Worm (Caenorhabditis elegans) whole organism, early embryonic: ENCODE data around the gene algn-13.

ENCODE experiments used
- B0310.2 ChIP-seq: sonication (generic microtip); optimal IDR thresholded peaks from 2 replicates; lab custom pipeline; 2016; ENCODE audit warnings: mild to moderate bottlenecking, missing genetic modification characterization, missing compliant biosample characterization
- F13C5.2 ChIP-seq: sonication (generic microtip); optimal IDR thresholded peaks from 2 replicates; lab custom pipeline; 2017; ENCODE audit warnings: mild to moderate bottlenecking, missing genetic modification characterization, inconsistent platforms, missing compliant biosample characterization
- aly-1 ChIP-seq: sonication (generic microtip); optimal IDR thresholded peaks from 2 replicates; lab custom pipeline; 2016; ENCODE audit warnings: missing genetic modification characterization, missing compliant biosample characterization
- ama-1 ChIP-seq: fragments of 150-350 bp; optimal IDR thresholded peaks from 2 replicates; lab custom pipeline; 2014
- ceh-13 ChIP-seq: fragments of 200-800 bp; sonication (Bioruptor generic); optimal IDR thresholded peaks from 2 replicates; lab custom pipeline; 2018; ENCODE audit warnings: mild to moderate bottlenecking, missing genetic modification characterization, missing compliant biosample characterization
- ceh-36 ChIP-seq: sonication (generic microtip); optimal IDR thresholded peaks from 2 replicates; lab custom pipeline; 2016; ENCODE audit warnings: missing genetic modification characterization, inconsistent platforms, missing compliant biosample characterization
- ets-7 ChIP-seq: sonication (generic microtip); optimal IDR thresholded peaks from 2 replicates; lab custom pipeline; 2016; ENCODE audit warnings: missing genotype, missing genetic modification characterization, missing compliant biosample characterization
- flt-1 ChIP-seq: fragments of 200-800 bp; sonication (Bioruptor generic); IDR thresholded peaks from 2 replicates; pipeline ENCODE4 v1.3.6; 2022; ENCODE audit warnings: missing genetic modification characterization, missing compliant biosample characterization
- hmbx-1 ChIP-seq: sonication (generic microtip); optimal IDR thresholded peaks from 2 replicates; lab custom pipeline; 2016; ENCODE audit warnings: mild to moderate bottlenecking, missing genetic modification characterization, missing compliant biosample characterization
- hmg-4 ChIP-seq: fragments of 200-800 bp; sonication (Bioruptor generic); optimal IDR thresholded peaks from 2 replicates; lab custom pipeline; 2018; ENCODE audit warnings: mild to moderate bottlenecking, missing genetic modification characterization, missing compliant biosample characterization
- hnd-1 ChIP-seq: sonication (generic microtip); optimal IDR thresholded peaks from 2 replicates; lab custom pipeline; 2016; ENCODE audit warnings: missing genetic modification characterization, missing compliant biosample characterization
- pes-1 ChIP-seq: fragments of 200-800 bp; sonication (Bioruptor generic); IDR thresholded peaks from 2 replicates; pipeline ENCODE4 v1.3.6; 2022; ENCODE audit warnings: missing genetic modification reagents, missing genetic modification characterization, missing compliant biosample characterization
- scrt-1 ChIP-seq: fragments of 200-800 bp; sonication (Bioruptor generic); IDR thresholded peaks from 2 replicates; pipeline ENCODE4 v1.3.6; 2022; ENCODE audit warnings: missing genetic modification characterization, missing compliant biosample characterization
- sea-1 ChIP-seq: fragments of 200-800 bp; sonication (Bioruptor generic); conservative IDR thresholded peaks from 2 replicates; pipeline ENCODE4 v1.3.6; 2022; ENCODE audit warnings: missing genetic modification characterization, missing compliant biosample characterization
- tbx-11 ChIP-seq: fragments of 200-800 bp; sonication (Bioruptor generic); IDR thresholded peaks from 2 replicates; pipeline ENCODE4 v1.3.6; 2022; ENCODE audit warnings: missing genetic modification characterization, missing compliant biosample characterization
- tbx-37 ChIP-seq: fragments of 200-800 bp; sonication (Bioruptor generic); conservative IDR thresholded peaks from 2 replicates; pipeline ENCODE4 v1.3.6; 2022; ENCODE audit warnings: missing genetic modification reagents, missing genetic modification characterization, missing compliant biosample characterization
- tra-4 ChIP-seq: sonication (generic microtip); optimal IDR thresholded peaks from 2 replicates; lab custom pipeline; 2017; ENCODE audit warnings: missing genetic modification characterization, missing compliant biosample characterization

The algn-13 gene

ce11 chrV:14003587-14004156 is 41.9 kb upstream of the algn-13 start:
- no peak for TF ChIP-seq scrt-1 (GFP tag; lab: Robert Waterston, UW)
- TF ChIP-seq tbx-11, result no peak
- no peak for TF ChIP-seq pes-1 (GFP tag; lab: Robert Waterston, UW)
- no peak for TF ChIP-seq B0310.2 (tag; lab: Kevin White, UChicago)
- TF ChIP-seq tbx-37 (GFP tag; lab: Robert Waterston, UW), result no peak
- TF ChIP-seq ceh-13 (GFP tag; lab: Kevin White, UChicago), result no peak
- TF ChIP-seq ets-7, result no peak
- TF ChIP-seq sea-1 (GFP tag; lab: Robert Waterston, UW), result no peak
- no peak for TF ChIP-seq ceh-36
- no peak for TF ChIP-seq hnd-1 (tag; lab: Kevin White, UChicago)
- no peak for TF ChIP-seq flt-1 (GFP tag; lab: Robert Waterston, UW)
- no peak for TF ChIP-seq hmg-4 (GFP tag; lab: Kevin White, UChicago)
- no peak for TF ChIP-seq ama-1 (lab: Kevin White, UChicago)
- TF ChIP-seq aly-1, result no peak
- TF ChIP-seq tra-4, result no peak
- TF ChIP-seq F13C5.2 (tag; lab: Kevin White, UChicago), result no peak
- TF ChIP-seq hmbx-1 (tag; lab: Kevin White, UChicago), result no peak

DNA sequence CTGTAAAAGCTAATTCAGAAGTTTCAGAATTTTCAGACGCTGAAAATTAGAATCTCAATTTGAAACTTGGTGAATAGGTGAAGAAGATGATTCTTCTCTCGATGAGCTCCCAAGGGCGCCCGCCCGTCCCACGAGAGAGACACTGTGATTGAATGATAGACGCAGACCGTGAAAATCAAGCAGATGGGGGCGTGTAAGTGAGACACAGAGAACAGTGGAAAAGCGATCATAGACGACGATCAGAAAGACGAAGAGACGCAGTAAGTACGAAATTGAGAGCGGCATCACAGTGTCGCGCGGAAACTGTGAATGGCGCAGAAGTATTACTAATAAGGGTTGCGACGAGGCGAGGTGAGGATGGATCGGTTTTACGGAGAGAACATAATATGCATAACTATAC is 40.6 kb upstream of the algn-13 start:
- no peak for TF ChIP-seq flt-1 (GFP tag; lab: Robert Waterston, UW)
- TF ChIP-seq tbx-37 (GFP tag; lab: Robert Waterston, UW), result no peak
- no peak for TF ChIP-seq ama-1 (lab: Kevin White, UChicago)
- no peak for TF ChIP-seq ets-7
- TF ChIP-seq tbx-11, result no peak
- TF ChIP-seq tra-4, result no peak
- no peak for TF ChIP-seq ceh-36
- TF ChIP-seq pes-1 (GFP tag; lab: Robert Waterston, UW), result no peak
- TF ChIP-seq hmg-4 (GFP tag; lab: Kevin White, UChicago), result no peak
- TF ChIP-seq sea-1 (GFP tag; lab: Robert Waterston, UW), result no peak

DNA sequence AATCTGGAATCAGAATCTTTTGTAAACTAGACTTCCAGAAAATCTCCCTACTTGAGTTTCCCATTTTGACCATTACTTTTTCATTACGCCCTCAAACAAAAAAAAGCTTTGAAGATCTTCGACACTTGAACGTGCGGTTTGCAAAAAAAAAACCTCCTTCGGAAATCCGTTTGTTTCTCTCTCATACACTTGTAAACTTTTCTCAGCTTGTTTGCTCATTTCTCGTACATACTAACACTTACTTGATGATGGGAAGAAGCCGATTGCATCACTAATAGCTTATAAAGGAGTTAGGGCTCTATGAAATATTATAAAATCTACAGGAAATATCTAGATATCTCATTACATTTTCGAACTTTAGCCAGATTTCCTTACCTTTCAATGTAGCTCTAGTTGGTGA is 40.2 kb upstream of the algn-13 start:
- TF ChIP-seq flt-1 (GFP tag; lab: Robert Waterston, UW) (no peak), scrt-1 (GFP tag; lab: Robert Waterston, UW) (no peak), aly-1 (no peak), F13C5.2 (tag; lab: Kevin White, UChicago) (no peak), ama-1 (lab: Kevin White, UChicago) (no peak)

- TF ChIP-seq pes-1 (GFP tag; lab: Robert Waterston, UW) (no peak), tra-4 (no peak), ets-7 (no peak), F13C5.2 (tag; lab: Kevin White, UChicago) (no peak), hmg-4 (GFP tag; lab: Kevin White, UChicago) (no peak), hnd-1 (tag; lab: Kevin White, UChicago) (no peak), ama-1 (lab: Kevin White, UChicago) (no peak), ceh-36 (no peak), sea-1 (GFP tag; lab: Robert Waterston, UW) (no peak), B0310.2 (tag; lab: Kevin White, UChicago) (no peak)
These were observed 31.7 kb upstream of the algn-13 start for ce11 chrV:13993478-13993877.

DNA sequence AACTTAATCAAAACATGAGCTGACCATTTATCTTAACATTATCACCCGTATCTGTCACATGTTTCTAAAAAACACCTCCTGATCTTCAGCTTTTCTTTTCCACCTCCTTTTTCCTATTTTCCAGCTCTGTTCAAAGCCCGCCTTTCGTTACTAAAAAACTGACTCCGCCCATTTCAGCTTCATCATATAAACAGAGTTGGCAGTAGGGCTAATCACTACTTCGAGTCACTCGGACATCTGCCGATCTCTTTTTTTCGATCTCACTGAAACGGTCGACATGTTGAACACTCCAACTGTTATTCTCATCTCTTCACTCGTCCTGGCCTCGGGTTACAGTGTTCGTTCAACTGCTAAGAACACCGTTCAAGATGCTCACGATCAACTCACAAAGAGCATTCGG is 30.7 kb upstream of the algn-13 start, which contains the start of gene droe-4:
Gene droe-4 (plus strand): TSS at position 172 of the 400 bp plus-strand sequence.
- TF ChIP-seq tra-4 (no peak), B0310.2 (tag; lab: Kevin White, UChicago) (no peak), tbx-11 (no peak), hmg-4 (GFP tag; lab: Kevin White, UChicago) (no peak), ets-7 (no peak), tbx-37 (GFP tag; lab: Robert Waterston, UW) (no peak), pes-1 (GFP tag; lab: Robert Waterston, UW) (no peak), sea-1 (GFP tag; lab: Robert Waterston, UW) (no peak), scrt-1 (GFP tag; lab: Robert Waterston, UW) (no peak)

ce11 chrV:13986823-13987222 is 25.0 kb upstream of the algn-13 start:
- no peak for TF ChIP-seq aly-1
- no peak for TF ChIP-seq ama-1 (lab: Kevin White, UChicago)
- TF ChIP-seq sea-1 (GFP tag; lab: Robert Waterston, UW), result no peak
- TF ChIP-seq hmg-4 (GFP tag; lab: Kevin White, UChicago), result no peak
- TF ChIP-seq tbx-37 (GFP tag; lab: Robert Waterston, UW), result no peak
- no peak for TF ChIP-seq flt-1 (GFP tag; lab: Robert Waterston, UW)
- TF ChIP-seq ets-7, result no peak
- TF ChIP-seq B0310.2 (tag; lab: Kevin White, UChicago), result no peak
- no peak for TF ChIP-seq hnd-1 (tag; lab: Kevin White, UChicago)
- TF ChIP-seq ceh-36, result no peak
- TF ChIP-seq F13C5.2 (tag; lab: Kevin White, UChicago), result no peak
- TF ChIP-seq hmbx-1 (tag; lab: Kevin White, UChicago), result no peak
- TF ChIP-seq tbx-11, result no peak
- no peak for TF ChIP-seq ceh-13 (GFP tag; lab: Kevin White, UChicago)
- no peak for TF ChIP-seq pes-1 (GFP tag; lab: Robert Waterston, UW)

ce11 chrV:13984828-13985227 is 23.1 kb upstream of the algn-13 start, which contains the start of gene end-1:
TSS of gene end-1 (plus strand) at chrV:13985128.
- TF ChIP-seq hmbx-1 (tag; lab: Kevin White, UChicago), result no peak
- TF ChIP-seq aly-1, result no peak
- TF ChIP-seq B0310.2 (tag; lab: Kevin White, UChicago), result no peak
- TF ChIP-seq sea-1 (GFP tag; lab: Robert Waterston, UW), result no peak
- no peak for TF ChIP-seq hmg-4 (GFP tag; lab: Kevin White, UChicago)
- no peak for TF ChIP-seq ets-7
- no peak for TF ChIP-seq ceh-36
- no peak for TF ChIP-seq flt-1 (GFP tag; lab: Robert Waterston, UW)
- no peak for TF ChIP-seq pes-1 (GFP tag; lab: Robert Waterston, UW)
